Fruit fly (Drosophila melanogaster) whole organism, adult: ENCODE results near the gene CG13306.

ENCODE experiments used
- CG11617 ChIP-seq: fragments of 200-800 bp; sonication (Bioruptor generic); optimal IDR thresholded peaks from 2 replicates; lab custom pipeline; 2017; ENCODE audit warnings: mild to moderate bottlenecking, missing biosample characterization, missing genetic modification reagents, missing genetic modification characterization
- CG1620 ChIP-seq: fragments of 200-800 bp; sonication (Bioruptor generic); optimal IDR thresholded peaks from 2 replicates; lab custom pipeline; 2016; ENCODE audit warnings: missing biosample characterization, missing genetic modification characterization
- CG33017 ChIP-seq: fragments of 200-800 bp; sonication (Bioruptor generic); optimal IDR thresholded peaks from 2 replicates; lab custom pipeline; 2018; ENCODE audit warnings: missing biosample characterization, mild to moderate bottlenecking, missing genetic modification characterization, moderate library complexity
- CG7045 ChIP-seq: fragments of 200-800 bp; sonication (Bioruptor generic); optimal IDR thresholded peaks from 2 replicates; lab custom pipeline; 2017; ENCODE audit warnings: missing biosample characterization, mild to moderate bottlenecking, missing genetic modification characterization
- CG7101 ChIP-seq: fragments of 200-800 bp; sonication (Bioruptor generic); optimal IDR thresholded peaks from 2 replicates; lab custom pipeline; 2018; ENCODE audit warnings: missing biosample characterization, mild to moderate bottlenecking, missing genetic modification characterization, moderate library complexity
- Mnt ChIP-seq: fragments of 200-800 bp; sonication (Bioruptor generic); optimal IDR thresholded peaks from 2 replicates; lab custom pipeline; 2016; ENCODE audit warnings: missing biosample characterization, mild to moderate bottlenecking, missing genetic modification characterization
- bab1 ChIP-seq: fragments of 200-800 bp; sonication (Bioruptor generic); optimal IDR thresholded peaks from 3 replicates; lab custom pipeline; 2019; ENCODE audit warnings: missing biosample characterization, mild to moderate bottlenecking, missing genetic modification characterization, moderate library complexity
- cnc ChIP-seq, 2 experiments: fragments of >200 bp; optimal IDR thresholded peaks; 2 replicates each; lab custom pipeline; 2017
- ovo ChIP-seq: fragments of 200-800 bp; sonication (Bioruptor generic); optimal IDR thresholded peaks from 2 replicates; lab custom pipeline; 2016; ENCODE audit warnings: missing biosample characterization, missing genetic modification characterization
- pad ChIP-seq: fragments of 200-800 bp; sonication (Bioruptor generic); optimal IDR thresholded peaks from 3 replicates; lab custom pipeline; 2017; ENCODE audit warnings: missing biosample characterization, missing genetic modification characterization, mild to moderate bottlenecking, moderate library complexity, missing genetic modification reagents

DNA sequence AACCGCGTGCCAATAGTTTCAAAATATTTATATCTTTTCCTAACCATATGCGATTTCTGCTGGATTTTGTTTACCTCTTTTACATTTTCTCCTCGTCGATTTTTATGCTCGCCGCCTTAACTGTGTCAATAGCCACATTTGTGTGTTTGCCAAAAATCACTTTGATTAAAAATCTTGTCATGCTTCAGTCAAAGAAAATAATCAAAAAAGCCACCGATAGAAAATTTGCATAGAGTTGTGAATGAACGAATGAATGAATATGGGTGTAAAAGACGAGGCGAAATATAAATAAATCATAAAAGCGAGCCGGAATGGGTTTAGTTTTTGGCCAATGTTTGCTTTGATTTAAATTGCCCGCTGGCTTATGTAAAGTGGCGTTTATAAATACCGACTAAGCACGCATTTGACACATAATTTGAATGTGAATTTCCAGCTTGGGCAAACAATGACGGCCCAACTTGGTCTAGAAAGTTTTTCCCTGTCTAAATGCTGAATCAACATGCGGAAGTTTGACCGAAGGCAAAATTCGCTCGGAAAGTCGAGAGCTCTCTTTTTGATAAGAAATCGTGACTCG, 31.3 kb upstream of the CG13306 start:
- TF ChIP-seq Mnt (GFP tag; lab: Kevin White, UChicago) = no peak
- TF ChIP-seq CG1620 (GFP tag; lab: Kevin White, UChicago) = no peak
- TF ChIP-seq CG7101 = no peak
- TF ChIP-seq CG11617 (GFP tag; lab: Kevin White, UChicago) = no peak
- TF ChIP-seq CG33017 = no peak
- no peak for TF ChIP-seq cnc (optimal IDR thresholded peaks at IDR 0.05; lab: Kevin White, UChicago)
- no peak for TF ChIP-seq pad (GFP tag; lab: Kevin White, UChicago)
- no peak for TF ChIP-seq bab1 (GFP tag; lab: Kevin White, UChicago)
- TF ChIP-seq CG7045 (GFP tag; lab: Kevin White, UChicago) = no peak
- no peak for TF ChIP-seq ovo
